Worm (Caenorhabditis elegans) whole organism, midembryonic: ENCODE results near the gene K07F5.17.
"Not testable (repeated sequence)": the region's sequence is repeated elsewhere in the genome, so short reads cannot be mapped to it uniquely, and the experiment has no call there.

Experiments used
- T22C8.4 ChIP-seq: fragments of 200-800 bp; sonication (Bioruptor generic); IDR thresholded peaks from 2 replicates; pipeline ENCODE4 v1.3.6; 2022; ENCODE audit warnings: missing genetic modification characterization, missing compliant biosample characterization
- cog-1 ChIP-seq: sonication (generic microtip); optimal IDR thresholded peaks from 2 replicates; lab custom pipeline; 2016; ENCODE audit warnings: missing genetic modification characterization, missing compliant biosample characterization
- flt-1 ChIP-seq: fragments of 200-800 bp; sonication (Bioruptor generic); IDR thresholded peaks from 2 replicates; pipeline ENCODE4 v1.3.6; 2022; ENCODE audit warnings: missing genetic modification characterization, missing compliant biosample characterization
- klf-2 ChIP-seq: fragments of 200-800 bp; sonication (Bioruptor generic); conservative IDR thresholded peaks from 2 replicates; pipeline ENCODE4 v1.3.6; 2022; ENCODE audit warnings: missing genetic modification reagents, missing genetic modification characterization, missing compliant biosample characterization
- med-1 ChIP-seq: sonication (generic microtip); optimal IDR thresholded peaks from 2 replicates; lab custom pipeline; 2017; ENCODE audit warnings: missing genetic modification characterization, mild to moderate bottlenecking, missing compliant biosample characterization, antibody characterized with exemption, missing genetic modification reagents; ENCODE audit not compliant: insufficient read depth
- ref-1 ChIP-seq: fragments of 200-800 bp; sonication (Bioruptor generic); conservative IDR thresholded peaks from 2 replicates; pipeline ENCODE4 v1.3.6; 2022; ENCODE audit warnings: missing genetic modification reagents, missing genetic modification characterization, missing compliant biosample characterization
- tab-1 ChIP-seq: fragments of 200-800 bp; sonication (Bioruptor generic); IDR thresholded peaks from 2 replicates; pipeline ENCODE4 v1.3.6; 2022; ENCODE audit warnings: missing genetic modification characterization, missing compliant biosample characterization
- ztf-23 ChIP-seq: fragments of 200-800 bp; sonication (Bioruptor generic); IDR thresholded peaks from 2 replicates; pipeline ENCODE4 v1.3.6; 2022; ENCODE audit warnings: missing genetic modification reagents, missing genetic modification characterization, missing compliant biosample characterization
- ztf-29 ChIP-seq: fragments of 200-800 bp; sonication (Bioruptor generic); IDR thresholded peaks from 2 replicates; pipeline ENCODE4 v1.3.6; 2022; ENCODE audit warnings: missing genetic modification reagents, missing genetic modification characterization, missing compliant biosample characterization

The K07F5.17 gene

ce11 chrIV:9837349-9837748 is 4.8 kb upstream of the K07F5.17 start, which contains the start of gene msp-10:
TSS of gene msp-10 (plus strand) at chrIV:9837649.
- TF ChIP-seq T22C8.4 (GFP tag; lab: Robert Waterston, UW); flt-1 (GFP tag; lab: Robert Waterston, UW); cog-1 (tag; lab: Kevin White, UChicago): not testable (repeated sequence)

- TF ChIP-seq klf-2 (GFP tag; lab: Robert Waterston, UW) (no peak), T22C8.4 (GFP tag; lab: Robert Waterston, UW) (no peak), cog-1 (tag; lab: Kevin White, UChicago) (no peak), tab-1 (GFP tag; lab: Robert Waterston, UW) (no peak), flt-1 (GFP tag; lab: Robert Waterston, UW) (no peak), ref-1 (GFP tag; lab: Robert Waterston, UW) (no peak), med-1 (GFP tag; lab: Kevin White, UChicago) (no peak), ztf-29 (GFP tag; lab: Robert Waterston, UW) (no peak)
Measured at ce11 chrIV:9840984-9841590, 1.1 kb upstream of the K07F5.17 start, which contains the start of the genes kin-24 and msp-56. TSS of gene kin-24 (minus strand) at chrIV:9841084. TSS of gene msp-56 (plus strand) at chrIV:9841540.

- TF ChIP-seq ztf-29 (GFP tag; lab: Robert Waterston, UW), result no peak
- TF ChIP-seq tab-1 (GFP tag; lab: Robert Waterston, UW), result no peak
Measured at ce11 chrIV:9843760-9844159, 1.6 kb downstream of the K07F5.17 start, which contains the start of gene nspd-2. TSS of gene nspd-2 (plus strand) at chrIV:9844060.

- TF ChIP-seq klf-2 (GFP tag; lab: Robert Waterston, UW) (no peak), flt-1 (GFP tag; lab: Robert Waterston, UW) (no peak), ztf-29 (GFP tag; lab: Robert Waterston, UW) (no peak), ref-1 (GFP tag; lab: Robert Waterston, UW) (no peak), cog-1 (tag; lab: Kevin White, UChicago) (no peak), T22C8.4 (GFP tag; lab: Robert Waterston, UW) (no peak), tab-1 (GFP tag; lab: Robert Waterston, UW) (no peak)
Measured at ce11 chrIV:9846574-9846973, 4.4 kb downstream of the K07F5.17 start, which contains the start of gene K07F5.6. TSS of gene K07F5.6 (minus strand) at chrIV:9846674.

- no peak for TF ChIP-seq tab-1 (GFP tag; lab: Robert Waterston, UW)
- TF ChIP-seq cog-1 (tag; lab: Kevin White, UChicago), result no peak
- no peak for TF ChIP-seq med-1 (GFP tag; lab: Kevin White, UChicago)
- TF ChIP-seq ztf-23 (GFP tag; lab: Robert Waterston, UW), result no peak
- TF ChIP-seq ztf-29 (GFP tag; lab: Robert Waterston, UW), result no peak
- TF ChIP-seq flt-1 (GFP tag; lab: Robert Waterston, UW), result no peak
- TF ChIP-seq klf-2 (GFP tag; lab: Robert Waterston, UW), result no peak
- no peak for TF ChIP-seq ref-1 (GFP tag; lab: Robert Waterston, UW)
- TF ChIP-seq T22C8.4 (GFP tag; lab: Robert Waterston, UW), result no peak
Measured at ce11 chrIV:9848075-9848474, 5.9 kb downstream of the K07F5.17 start, which contains the start of gene K07F5.7. TSS of gene K07F5.7 (minus strand) at chrIV:9848175.

- no peak for TF ChIP-seq cog-1 (tag; lab: Kevin White, UChicago)
Measured at ce11 chrIV:9849624-9850023, 7.5 kb downstream of the K07F5.17 start, which contains the start of gene K07F5.8. TSS of gene K07F5.8 (minus strand) at chrIV:9849724.

- no peak for TF ChIP-seq cog-1 (tag; lab: Kevin White, UChicago)
Measured at ce11 chrIV:9850931-9851330, 8.8 kb downstream of the K07F5.17 start, which contains the start of gene ssp-10. TSS of gene ssp-10 (minus strand) at chrIV:9851031.

ce11 chrIV:9852250-9852649 is 10.1 kb downstream of the K07F5.17 start, which contains the start of gene ssq-1:
TSS of gene ssq-1 (plus strand) at chrIV:9852550.
- TF ChIP-seq klf-2 (GFP tag; lab: Robert Waterston, UW) (no peak), ref-1 (GFP tag; lab: Robert Waterston, UW) (no peak), med-1 (GFP tag; lab: Kevin White, UChicago) (no peak), cog-1 (tag; lab: Kevin White, UChicago) (no peak), flt-1 (GFP tag; lab: Robert Waterston, UW) (no peak), tab-1 (GFP tag; lab: Robert Waterston, UW) (no peak), ztf-23 (GFP tag; lab: Robert Waterston, UW) (no peak), ztf-29 (GFP tag; lab: Robert Waterston, UW) (no peak), T22C8.4 (GFP tag; lab: Robert Waterston, UW) (no peak)

- TF ChIP-seq klf-2 (GFP tag; lab: Robert Waterston, UW) (no peak), med-1 (GFP tag; lab: Kevin White, UChicago) (no peak), T22C8.4 (GFP tag; lab: Robert Waterston, UW) (no peak), ref-1 (GFP tag; lab: Robert Waterston, UW) (no peak), flt-1 (GFP tag; lab: Robert Waterston, UW) (no peak), ztf-29 (GFP tag; lab: Robert Waterston, UW) (no peak), cog-1 (tag; lab: Kevin White, UChicago) (no peak)
Measured at ce11 chrIV:9852818-9853466, 10.8 kb downstream of the K07F5.17 start.
